Fruit fly (Drosophila melanogaster): ENCODE results near the gene Nmdmc.

Nmdmc gene

dm6 chr3R:9048466-9049072 is 1.8 kb downstream of the Nmdmc start, which contains the start of gene Mst85C:
Gene Mst85C (plus strand): TSS chr3R:9048645.
- TF ChIP-seq acj6 (GFP tag; optimal IDR thresholded peaks at IDR 0.05) (no peak), CG15336 (GFP tag; IDR thresholded peaks at IDR 0.05) (no peak), CG1621 (tag; optimal IDR thresholded peaks at IDR 0.05) (peak; percentile 59), CG6808 (GFP tag; optimal IDR thresholded peaks at IDR 0.05) (peak; percentile 14), CG11294 (GFP tag; IDR thresholded peaks at IDR 0.05) (no peak), vri (GFP tag; optimal IDR thresholded peaks at IDR 0.05) (peak; percentile 75), svp (GFP tag) (peak; percentile 72), Eip78C (GFP tag) (peak; percentile 50), Eip93F (GFP tag; optimal IDR thresholded peaks at IDR 0.05) (no peak), CG6854 (GFP tag; optimal IDR thresholded peaks at IDR 0.05) (peak; percentile 8), CG31627 (GFP tag; optimal IDR thresholded peaks at IDR 0.05) (no peak), fkh (GFP tag; optimal IDR thresholded peaks at IDR 0.05) (peak; percentile 53), CG10669 (GFP tag; optimal IDR thresholded peaks at IDR 0.05) (peak; percentile 21)

DNA sequence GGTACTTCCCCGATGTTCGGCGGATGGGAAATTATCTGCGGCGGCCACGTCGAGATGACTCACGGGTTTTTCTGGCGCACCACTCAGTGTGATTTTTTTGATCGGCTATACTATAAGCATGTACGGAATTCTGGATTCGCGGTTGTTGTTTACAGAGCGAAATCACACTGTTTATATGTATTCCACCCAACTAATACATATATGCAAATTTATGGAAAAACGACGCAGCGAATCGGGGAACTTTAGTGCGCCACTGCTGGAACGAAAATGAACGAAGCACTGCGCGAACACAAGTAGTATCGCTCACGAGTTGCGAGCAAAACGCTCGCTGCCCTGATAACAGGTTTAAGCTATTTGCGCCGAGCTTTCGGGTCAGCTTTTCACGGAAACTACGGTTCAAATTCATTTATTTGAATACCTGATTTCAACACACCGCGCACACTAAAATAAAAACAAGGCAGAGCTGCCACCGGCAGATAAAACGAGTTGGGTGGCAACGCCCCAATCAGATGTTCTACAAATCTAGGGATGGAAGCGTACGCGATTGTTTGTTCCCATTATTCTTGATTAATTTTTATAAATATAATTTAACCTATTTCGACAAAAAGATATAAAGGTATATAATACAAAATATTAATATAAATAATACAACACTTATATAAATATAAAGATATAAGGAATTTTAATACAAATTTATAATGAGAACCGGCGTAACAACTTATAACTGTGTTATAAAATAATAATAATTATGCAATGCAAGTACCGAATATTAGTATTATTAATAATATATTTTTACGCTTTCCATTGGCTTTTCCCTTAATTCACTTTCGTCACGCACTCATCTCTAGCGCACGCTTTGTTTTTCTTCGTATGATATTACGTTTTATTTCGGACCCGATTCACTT is 2.5 kb downstream of the Nmdmc start, which contains the start of gene Rel:
TSS of gene Rel (minus strand) at position 417 of the 905 bp plus-strand sequence.
- TF ChIP-seq CG8319 (GFP tag; optimal IDR thresholded peaks at IDR 0.05) (no peak), Eip78C (GFP tag) (peak; percentile 76), CG6808 (GFP tag; optimal IDR thresholded peaks at IDR 0.05) (peak; percentile 18), vri (GFP tag; optimal IDR thresholded peaks at IDR 0.05) (peak; percentile 85), CG31627 (GFP tag; optimal IDR thresholded peaks at IDR 0.05) (peak; percentile 5), CG7368 (GFP tag; optimal IDR thresholded peaks at IDR 0.05) (no peak), CG3032 (tag; optimal IDR thresholded peaks at IDR 0.05) (peak; percentile 81), Lpt (GFP tag; optimal IDR thresholded peaks at IDR 0.05) (no peak), Hr38 (GFP tag; optimal IDR thresholded peaks at IDR 0.05) (no peak), topi (GFP tag; optimal IDR thresholded peaks at IDR 0.05) (peak; percentile 15), CG8119 (GFP tag; IDR thresholded peaks at IDR 0.05) (no peak), CG1621 (tag; optimal IDR thresholded peaks at IDR 0.05) (peak; percentile 67), CG11294 (GFP tag; IDR thresholded peaks at IDR 0.05) (no peak), CG6854 (GFP tag; optimal IDR thresholded peaks at IDR 0.05) (peak; percentile 90), Eip75B (GFP tag; optimal IDR thresholded peaks at IDR 0.05) (peak; percentile 6), CG4318 (GFP tag; optimal IDR thresholded peaks at IDR 0.05) (no peak), CG10669 (GFP tag; optimal IDR thresholded peaks at IDR 0.05) (no peak), cyc (GFP tag; optimal IDR thresholded peaks at IDR 0.05) (peak; percentile 30), ss (GFP tag; optimal IDR thresholded peaks at IDR 0.05) (peak; percentile 17 to 21), CG3919 (GFP tag; optimal IDR thresholded peaks at IDR 0.05) (peak; percentile 53), net (GFP tag; optimal IDR thresholded peaks at IDR 0.05) (no peak), CG32006 (GFP tag; optimal IDR thresholded peaks at IDR 0.05) (peak; percentile 72), CG6792 (GFP tag; optimal IDR thresholded peaks at IDR 0.05) (peak; percentile 28), CG8632 (GFP tag; optimal IDR thresholded peaks at IDR 0.05) (peak; percentile 62), dsx (GFP tag; optimal IDR thresholded peaks at IDR 0.05; ENCODE audit: poor library complexity, severe bottlenecking) (peak; percentile 68), Sox14 (GFP tag; optimal IDR thresholded peaks at IDR 0.05) (peak; percentile 13), acj6 (GFP tag; optimal IDR thresholded peaks at IDR 0.05) (peak; percentile 57), Sox15 (GFP tag; optimal IDR thresholded peaks at IDR 0.05) (no peak), fd59A (GFP tag; optimal IDR thresholded peaks at IDR 0.05) (peak; percentile 13), dac (GFP tag; optimal IDR thresholded peaks at IDR 0.05) (no peak), CG11902 (GFP tag; optimal IDR thresholded peaks at IDR 0.05) (no peak), spab (GFP tag; optimal IDR thresholded peaks at IDR 0.05) (no peak), Sox102F (GFP tag; optimal IDR thresholded peaks at IDR 0.05) (peak; percentile 20), OdsH (GFP tag; optimal IDR thresholded peaks at IDR 0.05) (peak; percentile 62), Ets96B (tag; optimal IDR thresholded peaks at IDR 0.05) (peak; percentile 70), CG6163 (GFP tag; IDR thresholded peaks at IDR 0.05) (no peak), Blimp-1 (GFP tag; optimal IDR thresholded peaks at IDR 0.05) (peak; percentile 72), CG15336 (GFP tag; IDR thresholded peaks at IDR 0.05) (no peak), esn (GFP tag; optimal IDR thresholded peaks at IDR 0.05) (peak; percentile 56), Hr39 (GFP tag; optimal IDR thresholded peaks at IDR 0.05) (peak; percentile 27), salr (GFP tag; optimal IDR thresholded peaks at IDR 0.05) (no peak), CG6276 (GFP tag; optimal IDR thresholded peaks at IDR 0.05) (no peak), svp (GFP tag) (peak; percentile 90)

Data from whole organism, prepupa.